Worm (Caenorhabditis elegans): ENCODE measurements around the gene F57B9.8.

F57B9.8 gene

ce11 chrIII:6888497-6888896 lies 46.6 kb downstream of the F57B9.8 start (continued):
- TF ChIP-seq arid-1 (GFP tag; conservative IDR thresholded peaks at IDR 0.05) (peak; percentile 86), lin-38 (GFP tag; IDR thresholded peaks at IDR 0.05) (peak; percentile 78), snpc-4 (tag; optimal IDR thresholded peaks at IDR 0.05) (no peak), dmd-8 (GFP tag; IDR thresholded peaks at IDR 0.05) (peak; percentile 81), ceh-62 (tag; optimal IDR thresholded peaks at IDR 0.05) (no peak), nhr-42 (GFP tag; IDR thresholded peaks at IDR 0.05) (no peak; the same call in 1 of the 2 replicates), F10B5.3 (tag; optimal IDR thresholded peaks at IDR 0.05) (peak; percentile 16), madf-5 (GFP tag; IDR thresholded peaks at IDR 0.05) (peak; percentile 28 to 86; a peak in 2 of 4 replicates), nhr-76 (tag; optimal IDR thresholded peaks at IDR 0.05) (no peak), php-3 (GFP tag; IDR thresholded peaks at IDR 0.05) (no peak), pqm-1 (tag; optimal IDR thresholded peaks at IDR 0.05) (no peak), lsy-2 (tag; optimal IDR thresholded peaks at IDR 0.05) (peak in 1 of 2 experiments; percentile 48), sdz-12 (GFP tag; optimal IDR thresholded peaks at IDR 0.05) (no peak), ztf-11 (tag; optimal IDR thresholded peaks at IDR 0.05) (no peak), daf-16 (GFP tag; optimal IDR thresholded peaks at IDR 0.05) (peak; percentile 23 to 36), daf-16 (tag; optimal IDR thresholded peaks at IDR 0.05) (peak; percentile 32), ztf-7 (tag; optimal IDR thresholded peaks at IDR 0.05) (no peak), duxl-1 (tag; optimal IDR thresholded peaks at IDR 0.05; ENCODE audit: poor library complexity) (peak; percentile 25), egl-27 (tag; optimal IDR thresholded peaks at IDR 0.05) (no peak), ceh-82 (tag; optimal IDR thresholded peaks at IDR 0.05) (no peak), lin-15B (tag; optimal IDR thresholded peaks at IDR 0.05) (no peak), snpc-1.2 (GFP tag; IDR thresholded peaks at IDR 0.05) (peak; percentile 77), gei-8 (GFP tag; optimal IDR thresholded peaks at IDR 0.05) (no peak), rbr-2 (tag; optimal IDR thresholded peaks at IDR 0.05) (peak; percentile 39), nhr-28 (tag; optimal IDR thresholded peaks at IDR 0.05) (no peak), ceh-20 (GFP tag; IDR thresholded peaks at IDR 0.05) (peak; percentile 33; the same call in 1 of the 2 replicates), nhr-10 (tag; optimal IDR thresholded peaks at IDR 0.05) (no peak), hif-1 (tag; optimal IDR thresholded peaks at IDR 0.05) (no peak), hlh-11 (tag; optimal IDR thresholded peaks at IDR 0.05) (peak; percentile 29), cey-2 (tag; optimal IDR thresholded peaks at IDR 0.05; ENCODE audit: borderline replicate concordance, insufficient read depth) (no peak), zag-1 (tag; optimal IDR thresholded peaks at IDR 0.05) (no peak), vab-7 (GFP tag; IDR thresholded peaks at IDR 0.05) (peak; percentile 71), zip-2 (tag; optimal IDR thresholded peaks at IDR 0.05) (peak; percentile 66), T20F7.1 (GFP tag; optimal IDR thresholded peaks at IDR 0.05) (no peak), Y75B8A.6 (GFP tag; IDR thresholded peaks at IDR 0.05) (peak; percentile 74; the same call in 1 of the 2 replicates), hmg-1.1 (GFP tag; IDR thresholded peaks at IDR 0.05) (peak; percentile 70), lin-29 (GFP tag; IDR thresholded peaks at IDR 0.05) (0 out of 2 replicates have a peak, but pooled peaks have one; percentile 25), aly-2 (tag; optimal IDR thresholded peaks at IDR 0.05) (no peak)

ce11 chrIII:6887574-6887973 lies 47.5 kb downstream of the F57B9.8 start:
- peak; percentile 73 for TF ChIP-seq lin-13 (GFP tag; optimal IDR thresholded peaks at IDR 0.05)
- TF ChIP-seq arid-1 (GFP tag; conservative IDR thresholded peaks at IDR 0.05): peak; percentile 84
- TF ChIP-seq D1046.2 (GFP tag; IDR thresholded peaks at IDR 0.05): 0 out of 2 replicates have a peak, but pooled peaks have one; percentile 69
- TF ChIP-seq cey-2 (tag; optimal IDR thresholded peaks at IDR 0.05; ENCODE audit: borderline replicate concordance, insufficient read depth): no peak
- TF ChIP-seq hmg-1.1 (GFP tag; IDR thresholded peaks at IDR 0.05): peak; percentile 86
- no peak for TF ChIP-seq mxl-3 (GFP tag; optimal IDR thresholded peaks at IDR 0.05)
- TF ChIP-seq ZK546.5 (tag; optimal IDR thresholded peaks at IDR 0.05): no peak
- no peak for TF ChIP-seq ztf-11 (tag; optimal IDR thresholded peaks at IDR 0.05)
- peak; percentile 66; the same call in 1 of the 2 replicates for TF ChIP-seq mdt-29 (GFP tag; IDR thresholded peaks at IDR 0.05)
- no peak for TF ChIP-seq zip-2 (tag; optimal IDR thresholded peaks at IDR 0.05)
- peak; percentile 64 for TF ChIP-seq hlh-30 (tag; optimal IDR thresholded peaks at IDR 0.05; ENCODE audit: insufficient read depth)
- peak; percentile 65 for TF ChIP-seq dmd-6 (GFP tag; IDR thresholded peaks at IDR 0.05)
- no peak for TF ChIP-seq duxl-1 (tag; optimal IDR thresholded peaks at IDR 0.05; ENCODE audit: poor library complexity)
- peak; percentile 19 to 36 for TF ChIP-seq mdl-1 (tag; optimal IDR thresholded peaks at IDR 0.05)
- TF ChIP-seq snpc-1.2 (GFP tag; IDR thresholded peaks at IDR 0.05): peak; percentile 79
- TF ChIP-seq ces-1 (GFP tag; optimal IDR thresholded peaks at IDR 0.05): no peak
- TF ChIP-seq nhr-6 (tag; optimal IDR thresholded peaks at IDR 0.05): peak; percentile 49
- no peak for TF ChIP-seq nhr-77 (tag; optimal IDR thresholded peaks at IDR 0.05)
- TF ChIP-seq lim-7 (GFP tag; IDR thresholded peaks at IDR 0.05): peak; percentile 96
- TF ChIP-seq unc-62 (GFP tag; optimal IDR thresholded peaks at IDR 0.05 in 1 of 2): peak in 1 of 2 experiments; percentile 83
- TF ChIP-seq unc-62 (tag; optimal IDR thresholded peaks at IDR 0.05): no peak
- TF ChIP-seq lsy-2 (tag; optimal IDR thresholded peaks at IDR 0.05): peak in 1 of 2 experiments; percentile 75

Data from whole organism, L4 larva.